Worm (Caenorhabditis elegans) whole organism, L4/young adult: ENCODE results near the gene wdr-46.
"Not testable (repeated sequence)": the region's sequence is repeated elsewhere in the genome, so short reads cannot be mapped to it uniquely, and the experiment has no call there.

ENCODE experiments used
- W03F9.2 ChIP-seq: fragments of 150-350 bp; optimal IDR thresholded peaks from 2 replicates; lab custom pipeline; 2014; ENCODE audit warnings: missing biosample characterization, missing genetic modification characterization
- dao-5 ChIP-seq: sonication (generic microtip); optimal IDR thresholded peaks from 2 replicates; lab custom pipeline; 2016; ENCODE audit warnings: missing genotype, missing genetic modification characterization, moderate library complexity, missing compliant biosample characterization
- him-1 ChIP-seq: sonication (generic microtip); optimal IDR thresholded peaks from 2 replicates; lab custom pipeline; 2016; ENCODE audit warnings: missing genotype, missing genetic modification reagents, missing genetic modification characterization, missing compliant biosample characterization

The wdr-46 gene

ce11 chrIV:12371879-12372278 lies at the start of gene wdr-46:
Gene wdr-46, plus strand, starts transcription at chrIV:12372253.
- TF ChIP-seq W03F9.2 (peak; percentile 86), dao-5 (no peak), him-1 (tag; lab: Kevin White, UChicago) (peak; percentile 70)

ce11 chrIV:12326932-12327331 lies 45.1 kb upstream of the wdr-46 start, which contains the start of gene F19B6.3:
Gene F19B6.3, plus strand, starts transcription at chrIV:12327232.
- TF ChIP-seq W03F9.2; dao-5; him-1 (tag; lab: Kevin White, UChicago): not testable (repeated sequence)

ce11 chrIV:12330840-12331359 lies 41.2 kb upstream of the wdr-46 start, which contains the start of gene ufd-1:
Gene ufd-1, minus strand, starts transcription at chrIV:12330890.
- TF ChIP-seq W03F9.2 (no peak), dao-5 (no peak), him-1 (tag; lab: Kevin White, UChicago) (no peak)

ce11 chrIV:12334142-12334541 lies 37.9 kb upstream of the wdr-46 start:
- TF ChIP-seq W03F9.2 (no peak), dao-5 (no peak), him-1 (tag; lab: Kevin White, UChicago) (no peak)

- TF ChIP-seq dao-5 (no peak), him-1 (tag; lab: Kevin White, UChicago) (no peak), W03F9.2 (no peak)
Observed at ce11 chrIV:12334708-12335107, 37.3 kb upstream of the wdr-46 start.

- TF ChIP-seq dao-5 = no peak
- TF ChIP-seq him-1 (tag; lab: Kevin White, UChicago) = no peak
- no peak for TF ChIP-seq W03F9.2
Observed at ce11 chrIV:12335248-12335647, 36.8 kb upstream of the wdr-46 start.

- no peak for TF ChIP-seq dao-5
- TF ChIP-seq him-1 (tag; lab: Kevin White, UChicago) = no peak
- no peak for TF ChIP-seq W03F9.2
Observed at ce11 chrIV:12335798-12336197, 36.3 kb upstream of the wdr-46 start, which contains the start of gene F19B6.1. Gene F19B6.1, minus strand, starts transcription at chrIV:12336075.

ce11 chrIV:12336893-12337627 lies 35.0 kb upstream of the wdr-46 start, which contains the start of the genes F19B6.10 and wht-5:
Gene F19B6.10, plus strand, starts transcription at chrIV:12337193.
Gene wht-5, plus strand, starts transcription at chrIV:12337577.
- no peak for TF ChIP-seq dao-5
- no peak for TF ChIP-seq him-1 (tag; lab: Kevin White, UChicago)
- TF ChIP-seq W03F9.2 = no peak

- TF ChIP-seq dao-5 (no peak), W03F9.2 (no peak), him-1 (tag; lab: Kevin White, UChicago) (no peak)
Observed at ce11 chrIV:12340885-12341284, 31.2 kb upstream of the wdr-46 start.

ce11 chrIV:12349639-12350038 lies 22.4 kb upstream of the wdr-46 start, which contains the start of gene best-22:
Gene best-22, plus strand, starts transcription at chrIV:12349939.
- TF ChIP-seq him-1 (tag; lab: Kevin White, UChicago) = no peak
- TF ChIP-seq dao-5 = no peak
- TF ChIP-seq W03F9.2 = no peak

- TF ChIP-seq dao-5 (no peak), W03F9.2 (no peak), him-1 (tag; lab: Kevin White, UChicago) (no peak)
Observed at ce11 chrIV:12350235-12350634, 21.8 kb upstream of the wdr-46 start.

- TF ChIP-seq W03F9.2 (no peak), him-1 (tag; lab: Kevin White, UChicago) (no peak), dao-5 (no peak)
Observed at ce11 chrIV:12359979-12360378, 12.1 kb upstream of the wdr-46 start.

- no peak for TF ChIP-seq him-1 (tag; lab: Kevin White, UChicago)
- TF ChIP-seq W03F9.2 = no peak
- no peak for TF ChIP-seq dao-5
Observed at ce11 chrIV:12360742-12361195, 11.3 kb upstream of the wdr-46 start, which contains the start of gene sec-24.2. Gene sec-24.2, minus strand, starts transcription at chrIV:12360792.

- TF ChIP-seq him-1 (tag; lab: Kevin White, UChicago) (no peak), W03F9.2 (no peak), dao-5 (no peak)
Observed at ce11 chrIV:12361392-12362092, 10.5 kb upstream of the wdr-46 start, which contains the start of the genes ccr-4 and ZC518.8. Gene ccr-4, plus strand, starts transcription at chrIV:12361542. Gene ZC518.8, minus strand, starts transcription at chrIV:12361908.
